Worm (Caenorhabditis elegans) whole organism, L1 larva: ENCODE measurements around the gene K06G5.1.

Experiments
- ama-1 ChIP-seq: fragments of 150-350 bp; optimal IDR thresholded peaks from 2 replicates; lab custom pipeline; 2014
- fkh-10 ChIP-seq: sonication (generic microtip); optimal IDR thresholded peaks from 2 replicates; lab custom pipeline; 2017; ENCODE audit warnings: missing biosample characterization, missing genetic modification reagents, missing genetic modification characterization
- nhr-77 ChIP-seq: fragments of 150-350 bp; optimal IDR thresholded peaks from 2 replicates; lab custom pipeline; 2014; ENCODE audit warnings: missing biosample characterization, missing genetic modification characterization

DNA sequence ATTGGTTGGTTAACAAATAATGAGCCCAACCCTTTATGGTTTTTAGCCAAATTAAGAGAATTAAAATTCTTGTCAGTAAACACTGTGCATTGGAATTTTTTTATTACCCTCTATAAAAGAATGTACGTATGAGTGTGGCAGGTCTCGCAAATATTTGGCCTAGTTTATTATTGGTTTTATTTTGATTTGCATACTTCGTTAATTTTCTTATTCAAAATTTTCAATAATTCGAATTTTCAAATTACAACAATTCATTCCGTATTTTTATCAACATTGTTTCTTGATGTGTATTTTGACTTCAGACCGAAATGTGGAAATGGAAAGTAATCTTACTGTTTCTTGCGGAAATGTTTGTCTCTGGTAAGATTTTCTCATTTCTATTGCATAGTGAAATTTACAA is 42.9 kb downstream of the K06G5.1 start, which contains the start of gene E02H4.4:
- no peak for TF ChIP-seq ama-1 (lab: Kevin White, UChicago)
- no peak for TF ChIP-seq fkh-10 (GFP tag; lab: Kevin White, UChicago)
- no peak for TF ChIP-seq nhr-77
